Worm (Caenorhabditis elegans) whole organism, L4/young adult: Measurements from ENCODE around the gene Y32B12C.1.

ENCODE experiments used
- W03F9.2 ChIP-seq: fragments of 150-350 bp; optimal IDR thresholded peaks from 2 replicates; lab custom pipeline; 2014; ENCODE audit warnings: missing biosample characterization, missing genetic modification characterization
- dao-5 ChIP-seq: sonication (generic microtip); optimal IDR thresholded peaks from 2 replicates; lab custom pipeline; 2016; ENCODE audit warnings: missing genotype, missing genetic modification characterization, moderate library complexity, missing compliant biosample characterization
- him-1 ChIP-seq: sonication (generic microtip); optimal IDR thresholded peaks from 2 replicates; lab custom pipeline; 2016; ENCODE audit warnings: missing genotype, missing genetic modification reagents, missing genetic modification characterization, missing compliant biosample characterization

ce11 chrV:16629600-16629999 is 23.2 kb downstream of the Y32B12C.1 start, which contains the start of gene srd-21:
- TF ChIP-seq him-1 (tag; lab: Kevin White, UChicago) (no peak), dao-5 (tag; lab: Kevin White, UChicago) (no peak), W03F9.2 (tag; lab: Kevin White, UChicago) (no peak)
